Fruit fly (Drosophila melanogaster): Measurements from ENCODE around the gene SF2.

Gene SF2

DNA sequence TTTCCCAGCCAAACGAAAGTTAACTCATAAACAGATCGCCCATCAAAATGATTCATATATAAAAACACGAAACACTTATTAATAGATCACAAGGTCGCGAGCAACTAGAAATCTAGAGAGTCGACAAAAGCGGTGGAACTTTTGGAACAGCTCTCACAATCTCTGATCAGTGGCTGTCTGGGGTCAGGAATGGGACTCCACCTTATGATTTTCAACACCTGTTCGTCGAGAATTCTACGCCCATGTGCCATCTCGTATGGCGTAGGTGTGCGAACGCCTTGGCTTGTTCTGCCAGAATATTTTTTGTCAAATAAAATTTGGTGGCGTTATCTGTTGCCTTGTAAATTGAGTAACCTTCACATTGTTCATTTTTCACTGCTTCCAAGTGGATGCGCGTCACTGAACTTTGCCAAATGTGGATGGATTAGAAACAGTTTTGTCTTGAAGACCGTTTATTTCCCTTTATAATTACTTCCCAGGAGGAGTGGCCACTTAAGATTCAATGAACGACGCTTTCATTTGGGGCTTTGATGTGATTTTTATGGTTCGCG, 13.7 kb upstream of the SF2 start (continued):
- peak; percentile 26 for TF ChIP-seq CG8944 (GFP tag; optimal IDR thresholded peaks at IDR 0.05)
- no peak for TF ChIP-seq cas (GFP tag; IDR thresholded peaks at IDR 0.05)
- TF ChIP-seq wor (GFP tag; IDR thresholded peaks at IDR 0.05) = no peak
- TF ChIP-seq CG11456 (GFP tag; IDR thresholded peaks at IDR 0.05) = peak; percentile 82
- TF ChIP-seq sd (tag; optimal IDR thresholded peaks at IDR 0.05) = peak; percentile 93
- TF ChIP-seq CG17912 (GFP tag; optimal IDR thresholded peaks at IDR 0.05) = no peak
- TF ChIP-seq psq (GFP tag; optimal IDR thresholded peaks at IDR 0.05) = no peak
- no peak for TF ChIP-seq otp (GFP tag; IDR thresholded peaks at IDR 0.05)
- no peak for TF ChIP-seq jigr1 (GFP tag; IDR thresholded peaks at IDR 0.05)
- peak; percentile 59 for TF ChIP-seq CG2678 (tag; optimal IDR thresholded peaks at IDR 0.05)
- TF ChIP-seq CG8924 (tag; optimal IDR thresholded peaks at IDR 0.05) = no peak
- TF ChIP-seq Nf-YC (tag; optimal IDR thresholded peaks at IDR 0.05) = no peak
- TF ChIP-seq sens-2 (GFP tag; IDR thresholded peaks at IDR 0.05) = no peak
- TF ChIP-seq CG10462 (GFP tag; optimal IDR thresholded peaks at IDR 0.05) = no peak
- TF ChIP-seq ham (GFP tag; IDR thresholded peaks at IDR 0.05) = no peak
- no peak for TF ChIP-seq CG43689 (GFP tag; IDR thresholded peaks at IDR 0.05)
- no peak for TF ChIP-seq tap (tag; optimal IDR thresholded peaks at IDR 0.05)
- no peak for TF ChIP-seq CG8281 (tag; optimal IDR thresholded peaks at IDR 0.05)
- peak; percentile 47 for TF ChIP-seq CG12071 (GFP tag; optimal IDR thresholded peaks at IDR 0.05)
- TF ChIP-seq pb (GFP tag; optimal IDR thresholded peaks at IDR 0.05) = no peak
- no peak for TF ChIP-seq pfk (GFP tag; optimal IDR thresholded peaks at IDR 0.05)
- TF ChIP-seq pnt (GFP tag; optimal IDR thresholded peaks at IDR 0.05) = no peak
- TF ChIP-seq sisA (GFP tag; IDR thresholded peaks at IDR 0.05) = no peak; the same call in 1 of the 2 replicates
- TF ChIP-seq Nf-YB (GFP tag; optimal IDR thresholded peaks at IDR 0.05) = no peak
- TF ChIP-seq onecut (GFP tag; IDR thresholded peaks at IDR 0.05) = no peak
- no peak for TF ChIP-seq CG7357 (GFP tag; IDR thresholded peaks at IDR 0.05)
- no peak for TF ChIP-seq Drgx (GFP tag; IDR thresholded peaks at IDR 0.05)
- TF ChIP-seq CG8765 (GFP tag; IDR thresholded peaks at IDR 0.05) = no peak
- no peak for TF ChIP-seq CG15601 (tag; optimal IDR thresholded peaks at IDR 0.05)
- no peak for TF ChIP-seq CG31388 (GFP tag; optimal IDR thresholded peaks at IDR 0.05)
- TF ChIP-seq Bgb (GFP tag; IDR thresholded peaks at IDR 0.05; ENCODE audit: partially characterized antibody) = no peak
- no peak for TF ChIP-seq CG16863 (GFP tag; optimal IDR thresholded peaks at IDR 0.05)
- TF ChIP-seq ssp (GFP tag; IDR thresholded peaks at IDR 0.05) = no peak
- TF ChIP-seq Tbp (GFP tag; optimal IDR thresholded peaks at IDR 0.05) = no peak
- no peak for TF ChIP-seq CG11093 (GFP tag; IDR thresholded peaks at IDR 0.05)
- TF ChIP-seq CG7987 (GFP tag; optimal IDR thresholded peaks at IDR 0.05) = peak; percentile 28
- TF ChIP-seq crp (GFP tag; optimal IDR thresholded peaks at IDR 0.05) = no peak
- no peak for TF ChIP-seq CG18764 (GFP tag; optimal IDR thresholded peaks at IDR 0.05)
- no peak for TF ChIP-seq Poxn (GFP tag; IDR thresholded peaks at IDR 0.05)
- peak; percentile 47 for TF ChIP-seq nau (GFP tag; optimal IDR thresholded peaks at IDR 0.05)
- no peak for TF ChIP-seq danr (GFP tag; IDR thresholded peaks at IDR 0.05)
- TF ChIP-seq Fer3 (tag; optimal IDR thresholded peaks at IDR 0.05) = peak; percentile 62
- no peak for TF ChIP-seq Opbp (GFP tag; IDR thresholded peaks at IDR 0.05; ENCODE audit: partially characterized antibody)
- TF ChIP-seq CG12942 (GFP tag; optimal IDR thresholded peaks at IDR 0.05) = peak; percentile 8
- TF ChIP-seq sna (GFP tag; IDR thresholded peaks at IDR 0.05; ENCODE audit: partially characterized antibody) = no peak
- TF ChIP-seq Sry-β (GFP tag; optimal IDR thresholded peaks at IDR 0.05) = no peak
- TF ChIP-seq cato (GFP tag; optimal IDR thresholded peaks at IDR 0.05; ENCODE audit: borderline replicate concordance) = no peak
- TF ChIP-seq E2f2 (GFP tag; IDR thresholded peaks at IDR 0.05) = no peak
- no peak for TF ChIP-seq CG9609 (GFP tag; optimal IDR thresholded peaks at IDR 0.05)
- no peak for TF ChIP-seq CG18011 (GFP tag; optimal IDR thresholded peaks at IDR 0.05)
- TF ChIP-seq CG30431 (GFP tag; optimal IDR thresholded peaks at IDR 0.05) = no peak
- TF ChIP-seq CG6272 (GFP tag; IDR thresholded peaks at IDR 0.05) = no peak
